Fruit fly (Drosophila melanogaster) S2 (cell line): ENCODE data around the gene Ubr1.

Experiments
- CG8478 ChIP-seq: fragments of >200 bp; optimal IDR thresholded peaks from 2 replicates; lab custom pipeline; 2018
- CTCF ChIP-seq, 2 experiments: fragments of >200 bp; optimal IDR thresholded peaks; 2 replicates each; lab custom pipeline; 2018

The Ubr1 gene

dm6 chrX:16968148-16968823 is at the start of gene Ubr1:
Gene Ubr1 (minus strand): TSS chrX:16968679.
- TF ChIP-seq CG8478 (lab: Kevin White, UChicago) (no peak), CTCF (optimal IDR thresholded peaks at IDR 0.05; lab: Kevin White, UChicago) (peak; percentile 52)

DNA sequence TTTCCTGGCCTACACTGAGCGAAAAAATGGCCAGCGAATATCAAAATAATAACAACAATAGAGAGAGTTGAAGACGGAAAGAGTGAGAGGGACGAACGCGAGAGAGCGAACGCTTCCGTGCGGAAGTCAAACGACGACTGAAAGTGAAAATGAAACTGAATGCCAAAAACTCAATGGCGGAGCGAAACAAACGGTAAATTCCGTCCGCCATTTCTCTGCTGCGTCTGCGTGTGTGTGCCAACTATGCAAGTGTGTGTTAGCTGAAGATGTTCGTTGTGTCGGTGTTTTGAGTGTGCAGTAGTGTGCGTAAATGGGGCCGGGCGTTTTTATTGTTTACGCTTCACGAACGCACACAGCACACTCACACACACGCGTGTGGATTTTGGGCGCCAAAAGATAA is 18.4 kb upstream of the Ubr1 start:
- TF ChIP-seq CG8478 (lab: Kevin White, UChicago) (no peak), CTCF (optimal IDR thresholded peaks at IDR 0.05; lab: Kevin White, UChicago) (no peak)

DNA sequence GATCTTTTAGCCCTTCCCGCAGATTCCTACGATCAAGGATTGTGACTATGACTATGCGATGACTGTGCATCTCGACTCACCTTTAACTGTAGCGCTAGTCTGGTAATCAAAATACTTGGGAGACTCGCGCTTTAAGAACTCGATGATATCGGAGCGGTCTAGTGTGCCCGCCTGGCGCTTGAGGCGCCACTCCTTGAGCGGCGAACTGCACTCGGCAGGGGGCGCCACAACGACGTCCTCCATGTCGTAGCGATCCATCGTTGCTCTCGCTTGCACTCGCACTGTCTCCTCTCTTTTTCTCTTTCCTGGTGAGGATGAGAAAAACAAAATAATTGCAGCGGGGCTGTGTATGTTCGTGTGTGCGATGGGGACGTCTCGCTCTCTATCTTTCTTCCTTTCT is 1.1 kb downstream of the Ubr1 start:
- peak; percentile 94 to 99 for TF ChIP-seq CTCF (optimal IDR thresholded peaks at IDR 0.05; lab: Kevin White, UChicago)
- TF ChIP-seq CG8478 (lab: Kevin White, UChicago), result no peak

- TF ChIP-seq CG8478 (lab: Kevin White, UChicago) (no peak), CTCF (optimal IDR thresholded peaks at IDR 0.05; lab: Kevin White, UChicago) (no peak)
These were observed 1.9 kb downstream of the Ubr1 start for dm6 chrX:16966532-16966931.

DNA sequence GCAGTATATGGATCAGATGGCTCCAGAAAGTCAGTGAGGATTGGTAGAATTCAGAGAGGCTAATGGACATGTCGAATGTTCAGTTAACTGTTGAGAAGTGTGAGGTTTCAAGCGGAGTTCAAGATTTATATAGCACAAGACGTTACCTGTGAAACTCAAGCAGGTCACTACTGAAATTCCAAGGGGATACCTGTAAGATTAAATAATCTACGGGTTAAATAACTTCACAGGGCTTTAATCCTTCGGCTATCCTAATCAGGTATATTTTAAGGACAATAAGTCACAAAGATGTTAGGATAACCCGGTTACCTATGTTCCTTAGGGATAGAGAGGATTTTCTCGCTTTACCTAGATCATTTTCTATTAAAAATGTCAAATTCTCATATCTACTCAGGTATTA is 20.1 kb downstream of the Ubr1 start, which contains the start of gene CG13000:
Gene CG13000 (minus strand): TSS at position 101 of the 400 bp plus-strand sequence.
- TF ChIP-seq CG8478 (lab: Kevin White, UChicago) (no peak), CTCF (optimal IDR thresholded peaks at IDR 0.05; lab: Kevin White, UChicago) (no peak)

DNA sequence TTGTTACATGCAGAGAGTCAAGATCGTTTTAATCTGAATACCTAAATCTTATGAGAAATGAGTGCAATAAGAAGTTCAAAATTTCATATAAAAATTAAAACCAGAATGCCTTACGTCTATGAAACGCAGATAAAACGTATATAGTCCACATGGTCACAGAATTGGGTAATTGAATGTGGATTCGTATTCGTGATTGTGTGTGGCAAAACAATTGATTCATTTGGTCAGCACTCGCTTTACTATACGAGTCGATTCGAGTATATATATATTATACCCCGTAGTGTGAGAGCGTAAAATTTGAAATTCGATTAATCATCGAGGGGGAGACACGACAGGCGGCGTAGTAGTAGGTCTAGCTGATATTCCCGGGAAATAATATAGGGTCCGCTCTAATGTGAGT is 21.9 kb downstream of the Ubr1 start:
- TF ChIP-seq CTCF (optimal IDR thresholded peaks at IDR 0.05; lab: Kevin White, UChicago), result no peak
- no peak for TF ChIP-seq CG8478 (lab: Kevin White, UChicago)

- TF ChIP-seq CG8478 (lab: Kevin White, UChicago) (no peak), CTCF (optimal IDR thresholded peaks at IDR 0.05; lab: Kevin White, UChicago) (no peak)
These were observed 23.1 kb downstream of the Ubr1 start for dm6 chrX:16945414-16945813.

dm6 chrX:16944049-16944532 is 24.4 kb downstream of the Ubr1 start:
- no peak for TF ChIP-seq CG8478 (lab: Kevin White, UChicago)
- TF ChIP-seq CTCF (optimal IDR thresholded peaks at IDR 0.05; lab: Kevin White, UChicago), result no peak

dm6 chrX:16943515-16943850 is 25.0 kb downstream of the Ubr1 start:
- TF ChIP-seq CTCF (optimal IDR thresholded peaks at IDR 0.05; lab: Kevin White, UChicago) (no peak), CG8478 (lab: Kevin White, UChicago) (no peak)

DNA sequence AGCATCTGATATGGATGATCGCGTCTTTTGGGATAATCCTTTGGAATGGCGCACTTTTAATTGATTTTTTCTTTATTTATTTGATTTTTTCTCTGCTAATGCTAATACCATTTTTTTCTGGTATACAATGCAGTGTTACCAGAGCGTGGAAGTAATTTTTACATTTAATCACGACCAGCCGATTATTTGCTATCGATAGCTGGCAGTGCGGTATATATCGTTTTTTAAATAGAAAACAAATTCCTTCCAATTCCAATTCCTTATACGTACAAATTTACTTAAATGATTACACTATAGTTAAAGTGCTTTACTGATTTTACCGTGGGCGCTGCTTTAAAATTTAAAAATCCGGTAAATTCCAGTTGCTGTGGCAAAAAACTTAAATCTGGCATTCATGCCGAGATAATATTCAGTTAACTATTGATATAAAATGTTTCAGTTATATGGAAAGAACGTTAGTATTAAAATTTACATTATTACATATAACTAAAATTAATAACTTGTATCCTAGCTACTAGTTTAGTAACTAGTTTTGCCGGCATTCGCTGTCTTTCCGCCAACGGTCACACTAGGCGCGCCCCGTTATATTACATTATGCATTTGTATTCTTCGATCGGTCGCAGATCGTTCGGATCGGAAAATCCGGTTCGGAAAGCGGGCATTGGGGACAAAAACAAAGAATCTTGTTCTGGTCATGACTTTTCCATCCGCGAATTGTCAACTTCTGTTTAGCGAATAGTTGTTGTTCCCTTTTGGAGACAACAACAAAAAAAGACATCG is 25.6 kb downstream of the Ubr1 start, which contains the start of the genes CG13001 and RhoGAP15B:
Gene CG13001 (minus strand): TSS at position 137 of the 780 bp plus-strand sequence.
Gene RhoGAP15B (plus strand): TSS at position 556 of the 780 bp plus-strand sequence.
- TF ChIP-seq CTCF (optimal IDR thresholded peaks at IDR 0.05; lab: Kevin White, UChicago) (no peak), CG8478 (lab: Kevin White, UChicago) (no peak)

DNA sequence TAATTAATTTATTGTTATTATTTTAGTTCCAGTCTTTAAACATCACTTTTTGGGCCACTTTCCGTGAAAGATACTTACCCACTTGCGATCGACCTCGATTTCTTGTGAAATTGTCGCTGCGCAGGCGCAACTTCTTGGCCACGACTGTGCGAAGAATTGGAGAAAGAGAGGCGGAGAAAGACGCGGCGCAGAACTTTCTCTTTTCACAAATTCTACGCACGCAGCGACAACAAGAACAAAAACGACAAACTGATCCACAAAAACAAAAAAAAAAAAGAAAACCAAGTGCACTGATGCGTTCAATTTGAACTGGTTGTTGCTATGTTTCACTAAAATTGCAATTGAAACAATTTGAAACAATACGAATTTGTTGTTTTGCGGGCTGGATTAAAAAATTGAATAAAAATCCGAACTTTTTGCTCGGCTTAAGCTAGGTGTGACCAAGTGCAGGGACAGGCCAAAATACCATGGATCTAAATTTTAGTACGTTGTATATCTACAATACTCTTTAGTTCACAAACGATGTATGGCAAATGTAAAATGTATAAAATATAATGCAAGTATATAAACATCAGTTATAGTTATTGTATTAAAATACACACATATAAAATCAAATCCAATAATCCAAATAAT is 27.9 kb downstream of the Ubr1 start, which contains the start of gene wus:
Gene wus (minus strand): TSS at position 448 of the 633 bp plus-strand sequence.
- TF ChIP-seq CTCF (optimal IDR thresholded peaks at IDR 0.05; lab: Kevin White, UChicago), result no peak

dm6 chrX:16936689-16937088 is 31.8 kb downstream of the Ubr1 start:
- no peak for TF ChIP-seq CTCF (optimal IDR thresholded peaks at IDR 0.05; lab: Kevin White, UChicago)
- TF ChIP-seq CG8478 (lab: Kevin White, UChicago), result no peak

DNA sequence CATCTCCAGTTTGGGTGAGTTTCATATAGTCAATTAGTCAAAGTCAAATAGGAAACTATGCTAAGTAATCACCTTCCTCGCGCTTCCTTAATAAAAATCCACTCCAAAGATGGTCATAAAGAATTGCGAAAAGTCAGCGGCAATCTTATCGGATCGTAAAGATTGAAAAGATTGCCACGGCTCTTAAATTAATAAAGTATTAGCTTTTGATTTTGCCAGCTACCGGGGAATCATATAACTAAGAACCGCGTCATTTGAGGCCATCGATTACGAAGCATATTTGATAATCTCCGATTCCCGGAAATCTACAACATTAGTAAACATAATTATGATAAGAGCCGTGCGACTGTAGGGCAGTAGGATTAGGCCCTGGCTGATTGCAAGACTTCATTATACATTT is 34.0 kb downstream of the Ubr1 start:
- no peak for TF ChIP-seq CG8478 (lab: Kevin White, UChicago)
- no peak for TF ChIP-seq CTCF (optimal IDR thresholded peaks at IDR 0.05; lab: Kevin White, UChicago)

DNA sequence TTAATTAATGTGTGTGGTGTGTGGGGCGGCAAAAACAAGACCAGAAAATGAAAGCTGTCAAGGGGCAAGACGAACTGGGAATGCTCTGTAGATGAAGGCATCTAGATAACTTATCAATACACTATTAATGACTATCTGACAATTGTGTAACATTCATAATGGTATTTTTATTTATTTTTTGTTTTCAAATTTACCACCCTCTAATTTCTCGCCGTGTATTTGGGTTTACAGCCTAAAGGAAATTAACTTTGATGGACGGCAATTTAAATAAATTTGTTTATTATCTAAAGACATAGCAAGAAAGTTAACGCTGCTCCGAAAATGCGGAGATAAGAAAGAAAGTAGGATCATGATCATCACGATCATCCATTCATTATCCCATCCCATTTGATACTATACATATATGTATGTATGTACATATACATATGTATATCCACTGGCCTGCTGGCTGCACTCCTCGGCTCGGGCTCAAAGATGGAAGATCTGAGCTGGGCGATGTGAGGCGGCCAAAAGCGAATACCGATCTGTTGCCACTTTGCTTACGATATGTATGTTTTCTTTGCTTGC is 35.6 kb downstream of the Ubr1 start:
- TF ChIP-seq CG8478 (lab: Kevin White, UChicago) (no peak), CTCF (optimal IDR thresholded peaks at IDR 0.05; lab: Kevin White, UChicago) (no peak)
